Worm (Caenorhabditis elegans) whole organism, late embryonic: ENCODE results near the gene nhr-12.

Source experiments
- Y22D7AL.16 ChIP-seq: sonication (generic microtip); optimal IDR thresholded peaks from 2 replicates; lab custom pipeline; 2016; ENCODE audit warnings: missing genetic modification characterization, missing compliant biosample characterization
- ceh-2 ChIP-seq: sonication (generic microtip); optimal IDR thresholded peaks from 2 replicates; lab custom pipeline; 2016; ENCODE audit warnings: missing genotype, missing genetic modification characterization, missing compliant biosample characterization
- fkh-10 ChIP-seq: fragments of 150-350 bp; optimal IDR thresholded peaks from 2 replicates; lab custom pipeline; 2014; ENCODE audit warnings: missing biosample characterization, missing genetic modification reagents, missing genetic modification characterization
- hlh-15 ChIP-seq: sonication (generic microtip); optimal IDR thresholded peaks from 2 replicates; lab custom pipeline; 2016; ENCODE audit warnings: missing genetic modification characterization, missing compliant biosample characterization
- hlh-8 ChIP-seq: sonication (generic microtip); optimal IDR thresholded peaks from 2 replicates; lab custom pipeline; 2016; ENCODE audit warnings: missing genotype, missing genetic modification characterization, missing compliant biosample characterization
- lin-11 ChIP-seq: fragments of 200-800 bp; sonication (Bioruptor generic); optimal IDR thresholded peaks from 2 replicates; lab custom pipeline; 2018; ENCODE audit warnings: mild to moderate bottlenecking, missing genetic modification characterization, missing compliant biosample characterization
- nfya-1 ChIP-seq: sonication (generic microtip); optimal IDR thresholded peaks from 2 replicates; lab custom pipeline; 2017; ENCODE audit warnings: missing genetic modification characterization, mild to moderate bottlenecking, missing compliant biosample characterization, antibody characterized with exemption, moderate library complexity
- nhr-11 ChIP-seq: fragments of 150-350 bp; optimal IDR thresholded peaks from 2 replicates; lab custom pipeline; 2014; ENCODE audit warnings: missing biosample characterization, missing genetic modification characterization
- rnt-1 ChIP-seq: sonication (generic microtip); optimal IDR thresholded peaks from 2 replicates; lab custom pipeline; 2016; ENCODE audit warnings: missing genetic modification characterization, missing compliant biosample characterization
- tbx-2 ChIP-seq: sonication (generic microtip); optimal IDR thresholded peaks from 2 replicates; lab custom pipeline; 2016; ENCODE audit warnings: missing genetic modification characterization, missing compliant biosample characterization

- TF ChIP-seq fkh-10 (GFP tag; lab: Kevin White, UChicago) (no peak), tbx-2 (no peak), hlh-15 (tag; lab: Kevin White, UChicago) (no peak), Y22D7AL.16 (tag; lab: Kevin White, UChicago) (no peak), rnt-1 (tag; lab: Kevin White, UChicago) (no peak), nhr-11 (tag; lab: Kevin White, UChicago) (no peak), ceh-2 (no peak), nfya-1 (tag; lab: Kevin White, UChicago) (no peak), hlh-8 (tag; lab: Kevin White, UChicago) (no peak), lin-11 (no peak)
Measured at ce11 chrV:10122670-10123069, 38.8 kb upstream of the nhr-12 start, which contains the start of gene srxa-19.
